Worm (Caenorhabditis elegans) whole organism, mixed stage, embryonic: ENCODE data around the gene txdc-17.

ENCODE experiments used
- blmp-1 ChIP-seq: fragments of 150-350 bp; optimal IDR thresholded peaks from 2 replicates; lab custom pipeline; 2014; ENCODE audit warnings: missing biosample characterization, missing genetic modification characterization
- elt-1 ChIP-seq: sonication (generic microtip); optimal IDR thresholded peaks from 2 replicates; lab custom pipeline; 2017; ENCODE audit warnings: missing genetic modification characterization, mild to moderate bottlenecking, missing compliant biosample characterization, antibody characterized with exemption, moderate library complexity, borderline replicate concordance; ENCODE audit not compliant: insufficient read depth
- elt-3 ChIP-seq: fragments of 150-350 bp; optimal IDR thresholded peaks from 2 replicates; lab custom pipeline; 2014; ENCODE audit warnings: missing biosample characterization, missing genetic modification characterization
- nhr-12 ChIP-seq: fragments of 150-350 bp; optimal IDR thresholded peaks from 2 replicates; lab custom pipeline; 2014; ENCODE audit warnings: missing biosample characterization, missing genetic modification characterization
- nhr-237 ChIP-seq: fragments of 150-350 bp; optimal IDR thresholded peaks from 2 replicates; lab custom pipeline; 2014; ENCODE audit warnings: missing biosample characterization, missing genetic modification characterization
- pha-4 ChIP-seq: fragments of 150-350 bp; optimal IDR thresholded peaks from 2 replicates; lab custom pipeline; 2018; ENCODE audit warnings: missing biosample characterization, missing genetic modification reagents, missing genetic modification characterization
- zip-8 ChIP-seq: fragments of 150-350 bp; optimal IDR thresholded peaks from 2 replicates; lab custom pipeline; 2014; ENCODE audit warnings: missing biosample characterization, missing genetic modification characterization

- TF ChIP-seq elt-3 (tag; lab: Kevin White, UChicago): no peak
- TF ChIP-seq zip-8 (tag; lab: Kevin White, UChicago): no peak
- TF ChIP-seq blmp-1 (tag; lab: Kevin White, UChicago): no peak
- no peak for TF ChIP-seq nhr-12 (tag; lab: Kevin White, UChicago)
- TF ChIP-seq pha-4 (tag; lab: Kevin White, UChicago): peak; percentile 20
- TF ChIP-seq nhr-237 (tag; lab: Kevin White, UChicago): no peak
- no peak for TF ChIP-seq elt-1 (tag; lab: Kevin White, UChicago)
These were observed 37.4 kb downstream of the txdc-17 start for ce11 chrIII:2871817-2872216.
